Fruit fly (Drosophila melanogaster): ENCODE measurements around the gene CG9121.

Gene CG9121

dm6 chr2L:5062799-5063404, 12.0 kb upstream of the CG9121 start (continued):
- TF ChIP-seq dmrt11E (tag; optimal IDR thresholded peaks at IDR 0.05) (no peak), ems (GFP tag; optimal IDR thresholded peaks at IDR 0.05) (no peak), CG11398 (GFP tag; optimal IDR thresholded peaks at IDR 0.05) (no peak), CG17829 (tag; optimal IDR thresholded peaks at IDR 0.05) (no peak), Asciz (GFP tag; optimal IDR thresholded peaks at IDR 0.05) (no peak), Fer1 (GFP tag; optimal IDR thresholded peaks at IDR 0.05) (peak; percentile 11), zen (tag; optimal IDR thresholded peaks at IDR 0.05) (no peak), CG10267 (tag; optimal IDR thresholded peaks at IDR 0.05) (no peak), prd (optimal IDR thresholded peaks at IDR 0.05) (no peak), prd (GFP tag; IDR thresholded peaks at IDR 0.05) (0 out of 3 replicates have a peak, but pooled peaks have one; percentile 36), Kr (GFP tag; optimal IDR thresholded peaks at IDR 0.05) (no peak), CG15696 (tag; optimal IDR thresholded peaks at IDR 0.05) (no peak), Bteb2 (GFP tag; optimal IDR thresholded peaks at IDR 0.05) (no peak), Dad (GFP tag; optimal IDR thresholded peaks at IDR 0.05) (no peak), CG11504 (tag; optimal IDR thresholded peaks at IDR 0.05) (no peak), CG3065 (GFP tag; optimal IDR thresholded peaks at IDR 0.05) (no peak), CG16779 (GFP tag; IDR thresholded peaks at IDR 0.05) (peak; percentile 50; the same call in 1 of the 2 replicates), chm (GFP tag; IDR thresholded peaks at IDR 0.05) (0 out of 2 replicates have a peak, but pooled peaks have one; percentile 33), CoRest (tag; optimal IDR thresholded peaks at IDR 0.05) (no peak), CG4404 (GFP tag; IDR thresholded peaks at IDR 0.05) (no peak), slou (GFP tag; optimal IDR thresholded peaks at IDR 0.05) (no peak), CG1529 (GFP tag; optimal IDR thresholded peaks at IDR 0.05) (no peak), Sox100B (GFP tag; optimal IDR thresholded peaks at IDR 0.05) (no peak), CG6683 (GFP tag; optimal IDR thresholded peaks at IDR 0.05) (no peak), HmgD (GFP tag; optimal IDR thresholded peaks at IDR 0.05) (no peak), Dip3 (GFP tag; optimal IDR thresholded peaks at IDR 0.05) (no peak), CG13775 (GFP tag; optimal IDR thresholded peaks at IDR 0.05) (no peak), Adf1 (GFP tag; IDR thresholded peaks at IDR 0.05) (no peak), pho (GFP tag; optimal IDR thresholded peaks at IDR 0.05) (no peak), seq (GFP tag; IDR thresholded peaks at IDR 0.05) (no peak), CG17359 (tag; optimal IDR thresholded peaks at IDR 0.05) (no peak), dan (GFP tag; IDR thresholded peaks at IDR 0.05) (no peak), jing (GFP tag; optimal IDR thresholded peaks at IDR 0.05) (no peak), usp (GFP tag; optimal IDR thresholded peaks at IDR 0.05) (no peak), CG14710 (tag; optimal IDR thresholded peaks at IDR 0.05) (no peak), phol (tag; optimal IDR thresholded peaks at IDR 0.05) (no peak), Myb (GFP tag; optimal IDR thresholded peaks at IDR 0.05) (no peak), gem (tag; optimal IDR thresholded peaks at IDR 0.05) (no peak), ftz-f1 (GFP tag; optimal IDR thresholded peaks at IDR 0.05) (no peak), knrl (GFP tag; IDR thresholded peaks at IDR 0.05; ENCODE audit: partially characterized antibody) (no peak), lbe (GFP tag; optimal IDR thresholded peaks at IDR 0.05) (no peak), NC2α (GFP tag; optimal IDR thresholded peaks at IDR 0.05) (no peak), vfl (GFP tag; optimal IDR thresholded peaks at IDR 0.05) (no peak), CG10209 (GFP tag; optimal IDR thresholded peaks at IDR 0.05) (no peak), CG34422 (GFP tag; IDR thresholded peaks at IDR 0.05) (no peak), zen2 (GFP tag; IDR thresholded peaks at IDR 0.05; ENCODE audit: partially characterized antibody) (no peak), kni (GFP tag; optimal IDR thresholded peaks at IDR 0.05) (no peak), Bgb (GFP tag; IDR thresholded peaks at IDR 0.05; ENCODE audit: partially characterized antibody) (peak; percentile 7; the same call in 1 of the 2 replicates), CG7928 (GFP tag; optimal IDR thresholded peaks at IDR 0.05) (no peak), z (GFP tag; IDR thresholded peaks at IDR 0.05) (no peak), Sin3A (optimal IDR thresholded peaks at IDR 0.05) (no peak)

Data from whole organism, embryonic.